Fruit fly (Drosophila melanogaster) whole organism, pupa: Measurements from ENCODE around the gene ND-B16.6.
A peak's percentile ranks its signal among the peaks of the same experiment; 100 is the strongest.

Experiments used
- CG10348 ChIP-seq: fragments of 200-800 bp; sonication (Bioruptor generic); IDR thresholded peaks from 2 replicates; pipeline ENCODE4 v1.3.6; 2022; ENCODE audit warnings: missing biosample characterization, missing genetic modification characterization
- CG12605 ChIP-seq: fragments of 200-800 bp; sonication (Bioruptor generic); IDR thresholded peaks from 2 replicates; pipeline ENCODE4 v1.3.6; 2022; ENCODE audit warnings: missing biosample characterization, missing genetic modification characterization
- CG13204 ChIP-seq: fragments of 200-800 bp; sonication (Bioruptor generic); optimal IDR thresholded peaks from 2 replicates; lab custom pipeline; 2018; ENCODE audit warnings: missing biosample characterization, mild to moderate bottlenecking, missing genetic modification characterization, moderate library complexity
- CG14655 ChIP-seq: fragments of 200-800 bp; sonication (Bioruptor generic); optimal IDR thresholded peaks from 3 replicates; lab custom pipeline; 2017; ENCODE audit warnings: mild to moderate bottlenecking, missing biosample characterization, missing genetic modification reagents, missing genetic modification characterization
- CG15710 ChIP-seq: fragments of 200-800 bp; sonication (Bioruptor generic); optimal IDR thresholded peaks from 2 replicates; lab custom pipeline; 2018; ENCODE audit warnings: missing biosample characterization, mild to moderate bottlenecking, missing genetic modification characterization, moderate library complexity
- CG17806 ChIP-seq: fragments of 200-800 bp; sonication (Bioruptor generic); optimal IDR thresholded peaks from 2 replicates; lab custom pipeline; 2018; ENCODE audit warnings: missing biosample characterization, mild to moderate bottlenecking, missing genetic modification characterization, moderate library complexity
- CG32121 ChIP-seq: fragments of 200-800 bp; sonication (Bioruptor generic); IDR thresholded peaks from 2 replicates; pipeline ENCODE4 v1.3.6; 2022; ENCODE audit warnings: missing biosample characterization, missing genetic modification characterization
- CG34367 ChIP-seq: fragments of 200-800 bp; sonication (Bioruptor generic); optimal IDR thresholded peaks from 2 replicates; lab custom pipeline; 2018; ENCODE audit warnings: missing biosample characterization, mild to moderate bottlenecking, missing genetic modification characterization
- CG4496 ChIP-seq: fragments of 200-800 bp; sonication (Bioruptor generic); IDR thresholded peaks from 3 replicates; pipeline ENCODE4 v1.3.6; 2022; ENCODE audit warnings: missing biosample characterization, missing genetic modification characterization
- CG8159 ChIP-seq: fragments of 200-800 bp; sonication (Bioruptor generic); optimal IDR thresholded peaks from 3 replicates; lab custom pipeline; 2018; ENCODE audit warnings: missing biosample characterization, mild to moderate bottlenecking, missing genetic modification characterization, moderate library complexity
- CG8301 ChIP-seq: fragments of 200-800 bp; sonication (Bioruptor generic); optimal IDR thresholded peaks from 2 replicates; lab custom pipeline; 2018; ENCODE audit warnings: missing biosample characterization, mild to moderate bottlenecking, missing genetic modification characterization
- CG9948 ChIP-seq: fragments of 200-800 bp; sonication (Bioruptor generic); optimal IDR thresholded peaks from 2 replicates; lab custom pipeline; 2018; ENCODE audit warnings: missing biosample characterization, mild to moderate bottlenecking, missing genetic modification characterization, moderate library complexity
- D1 ChIP-seq: fragments of 200-800 bp; sonication (Bioruptor generic); optimal IDR thresholded peaks from 2 replicates; lab custom pipeline; 2018; ENCODE audit warnings: missing biosample characterization, mild to moderate bottlenecking, missing genetic modification characterization, moderate library complexity
- EcR ChIP-seq: fragments of 200-800 bp; sonication (Bioruptor generic); optimal IDR thresholded peaks from 3 replicates; lab custom pipeline; 2019; ENCODE audit warnings: missing biosample characterization, missing genetic modification characterization, mild to moderate bottlenecking, moderate library complexity, missing genetic modification reagents
- Ets98B ChIP-seq: fragments of 200-800 bp; sonication (Bioruptor generic); IDR thresholded peaks from 2 replicates; pipeline ENCODE4 v1.3.6; 2022; ENCODE audit warnings: missing biosample characterization, missing genetic modification characterization
- Pif1A ChIP-seq: fragments of 200-800 bp; sonication (Bioruptor generic); optimal IDR thresholded peaks from 3 replicates; lab custom pipeline; 2016; ENCODE audit warnings: missing biosample characterization, missing genetic modification characterization
- Pif1B ChIP-seq: fragments of 200-800 bp; sonication (Bioruptor generic); optimal IDR thresholded peaks from 3 replicates; lab custom pipeline; 2016; ENCODE audit warnings: missing biosample characterization, missing genetic modification characterization
- Snoo ChIP-seq: fragments of 200-800 bp; sonication (Bioruptor generic); optimal IDR thresholded peaks from 3 replicates; lab custom pipeline; 2017; ENCODE audit warnings: missing biosample characterization, mild to moderate bottlenecking, missing genetic modification characterization, inconsistent platforms
- fd96Ca ChIP-seq: fragments of 200-800 bp; sonication (Bioruptor generic); IDR thresholded peaks from 3 replicates; pipeline ENCODE4 v1.3.6; 2022; ENCODE audit warnings: missing biosample characterization, missing genetic modification characterization
- gl ChIP-seq: fragments of 200-800 bp; sonication (Bioruptor generic); optimal IDR thresholded peaks from 2 replicates; lab custom pipeline; 2018; ENCODE audit warnings: missing biosample characterization, mild to moderate bottlenecking, missing genetic modification characterization
- rn ChIP-seq: fragments of 200-800 bp; sonication (Bioruptor generic); IDR thresholded peaks from 2 replicates; pipeline ENCODE4 v1.3.6; 2022; ENCODE audit warnings: missing biosample characterization, missing genetic modification characterization

Gene ND-B16.6

DNA sequence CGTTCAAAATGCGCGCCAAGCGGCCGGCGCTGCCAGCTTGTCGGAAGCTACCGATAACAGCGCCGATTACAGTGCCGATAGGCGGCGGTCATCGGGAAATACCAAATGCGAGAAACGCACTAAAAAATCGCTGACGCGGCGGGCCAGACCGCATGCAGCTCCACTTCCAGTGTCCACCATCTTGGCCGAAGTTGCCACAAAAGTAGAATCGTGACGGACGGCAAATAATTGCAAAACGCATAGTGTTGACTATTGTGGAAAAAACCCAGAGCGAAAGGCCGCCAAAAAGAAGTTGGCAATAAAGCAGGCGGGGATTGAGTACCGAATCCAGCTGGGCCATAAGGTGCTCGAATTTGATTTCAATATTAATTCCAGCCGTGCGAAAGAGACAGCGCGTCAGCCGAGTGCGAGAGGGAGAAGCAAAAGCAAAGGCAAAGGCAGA, 3.3 kb downstream of the ND-B16.6 start, which contains the start of gene CG3847:
CG3847 (plus strand) TSS at position 178 of the 442 bp plus-strand sequence.
- TF ChIP-seq CG15710 (tag; lab: Kevin White, UChicago) (peak; percentile 11), CG10348 (no peak), fd96Ca (GFP tag; lab: Robert Waterston, UW) (no peak), rn (GFP tag; lab: Robert Waterston, UW) (no peak), CG8159 (tag; lab: Kevin White, UChicago) (peak; percentile 10), CG12605 (no peak), D1 (no peak), CG9948 (tag; lab: Kevin White, UChicago) (no peak), CG17806 (no peak), CG32121 (GFP tag; lab: Robert Waterston, UW) (peak; percentile 36; the same call in 1 of the 2 replicates), CG4496 (GFP tag; lab: Robert Waterston, UW) (peak; percentile 38; the same call in 1 of the 3 replicates)

DNA sequence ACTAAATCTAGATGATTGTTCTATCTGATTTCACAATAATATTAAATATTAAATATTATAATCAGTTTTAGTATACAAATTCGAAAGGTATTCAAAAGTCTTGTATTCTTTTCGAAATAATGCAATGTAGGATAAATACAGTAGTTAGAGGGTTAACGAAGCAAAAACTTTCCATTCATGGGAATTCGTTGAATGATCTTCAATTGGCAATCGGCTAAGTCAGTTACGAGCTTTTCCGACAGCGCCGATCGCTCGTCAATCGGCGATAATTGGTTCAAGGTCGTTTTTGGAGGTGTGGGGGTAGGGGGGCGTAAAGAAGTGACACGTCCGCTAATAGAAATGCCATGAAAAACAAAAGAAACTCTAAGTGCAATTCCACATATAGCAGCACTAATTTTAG, 4.0 kb downstream of the ND-B16.6 start:
- TF ChIP-seq CG12605 (no peak), CG17806 (no peak), EcR (GFP tag; lab: Kevin White, UChicago) (no peak), CG14655 (GFP tag; lab: Kevin White, UChicago) (no peak), CG32121 (GFP tag; lab: Robert Waterston, UW) (peak; percentile 27; the same call in 1 of the 2 replicates)

DNA sequence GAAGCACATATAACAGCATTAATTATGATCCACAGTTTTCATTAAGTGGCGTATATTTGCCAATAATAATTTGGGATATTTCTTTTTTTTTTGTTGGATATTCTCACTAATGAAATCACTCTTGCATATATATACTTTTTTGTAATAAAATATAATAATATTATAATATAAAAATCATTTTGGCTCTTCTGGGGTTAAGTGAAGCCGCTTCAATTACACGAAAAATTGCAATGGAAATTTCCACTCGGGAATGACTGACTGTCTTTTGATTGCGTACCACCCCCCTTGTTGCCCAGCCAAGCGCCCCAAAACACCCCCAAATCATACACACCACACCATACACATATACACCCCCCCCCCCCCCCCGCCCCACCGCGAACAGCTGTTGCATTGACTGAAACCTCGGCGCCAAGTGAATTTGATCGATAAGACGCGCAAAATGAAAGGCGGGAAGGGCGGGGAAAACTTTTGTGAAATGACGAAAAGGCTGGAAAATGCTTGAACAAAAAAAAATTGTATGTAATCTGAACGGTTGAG, 5.6 kb downstream of the ND-B16.6 start:
- TF ChIP-seq CG15710 (tag; lab: Kevin White, UChicago) (peak; percentile 18), CG17806 (no peak)

DNA sequence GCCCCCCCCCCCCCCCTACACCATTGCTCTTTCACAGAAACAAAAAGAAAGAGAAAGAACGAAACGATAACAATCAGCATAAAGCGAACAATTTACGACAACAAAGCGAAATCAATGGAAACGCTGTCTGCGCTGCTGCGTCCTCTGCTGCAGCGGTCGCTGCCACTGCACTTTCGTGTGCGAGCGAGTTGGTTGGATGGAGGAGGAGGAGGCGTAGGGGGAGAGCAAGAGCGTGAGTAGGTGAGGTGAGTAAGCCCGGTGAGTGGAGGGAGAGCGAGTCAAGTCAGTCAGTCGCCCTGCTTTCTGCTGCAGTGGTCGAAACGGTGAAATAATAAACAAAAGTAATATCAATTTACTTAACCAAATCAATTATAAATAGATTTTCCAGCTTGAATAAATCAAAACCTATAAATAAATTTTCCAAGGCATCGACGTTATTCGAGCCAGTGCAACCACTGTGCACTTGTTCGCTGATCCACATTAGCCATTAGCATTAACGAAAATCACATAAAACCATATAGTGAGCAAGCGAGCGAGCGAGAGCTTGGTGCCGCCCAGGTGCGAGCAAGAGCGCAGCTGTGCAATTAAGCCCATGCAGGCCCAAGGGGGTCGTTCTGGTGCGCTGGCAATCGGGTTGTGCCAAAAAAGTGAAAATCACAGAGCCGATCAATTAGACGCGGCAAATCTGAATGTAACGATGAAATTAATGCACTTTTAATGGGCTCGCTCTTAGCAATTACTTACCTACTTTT, 6.2 kb downstream of the ND-B16.6 start:
- TF ChIP-seq Pif1A (GFP tag; lab: Kevin White, UChicago), result peak; percentile 87
- TF ChIP-seq CG15710 (tag; lab: Kevin White, UChicago), result peak; percentile 40
- peak; percentile 72 for TF ChIP-seq Snoo (tag; lab: Kevin White, UChicago)
- TF ChIP-seq Ets98B, result peak; percentile 98
- TF ChIP-seq gl (tag; lab: Kevin White, UChicago), result peak; percentile 49
- TF ChIP-seq fd96Ca (GFP tag; lab: Robert Waterston, UW), result peak; percentile 97
- no peak for TF ChIP-seq D1
- TF ChIP-seq CG13204 (GFP tag; lab: Kevin White, UChicago), result peak; percentile 34
- peak; percentile 57 for TF ChIP-seq CG8159 (tag; lab: Kevin White, UChicago)
- peak; percentile 77 for TF ChIP-seq rn (GFP tag; lab: Robert Waterston, UW)
- TF ChIP-seq CG34367 (tag; lab: Kevin White, UChicago), result peak; percentile 40
- peak; percentile 98 for TF ChIP-seq EcR (GFP tag; lab: Kevin White, UChicago)
- TF ChIP-seq CG14655 (GFP tag; lab: Kevin White, UChicago), result peak; percentile 71
- TF ChIP-seq CG9948 (tag; lab: Kevin White, UChicago), result peak; percentile 39
- peak; percentile 73 for TF ChIP-seq CG10348
- TF ChIP-seq CG17806, result peak; percentile 63
- TF ChIP-seq Pif1B, result peak; percentile 86
- peak; percentile 97 for TF ChIP-seq CG32121 (GFP tag; lab: Robert Waterston, UW)
- TF ChIP-seq CG8301 (tag; lab: Kevin White, UChicago), result peak; percentile 77
- peak; percentile 91 for TF ChIP-seq CG12605
- peak; percentile 98 for TF ChIP-seq CG4496 (GFP tag; lab: Robert Waterston, UW)
- TF ChIP-seq, all 21 proteins: peak for 20

DNA sequence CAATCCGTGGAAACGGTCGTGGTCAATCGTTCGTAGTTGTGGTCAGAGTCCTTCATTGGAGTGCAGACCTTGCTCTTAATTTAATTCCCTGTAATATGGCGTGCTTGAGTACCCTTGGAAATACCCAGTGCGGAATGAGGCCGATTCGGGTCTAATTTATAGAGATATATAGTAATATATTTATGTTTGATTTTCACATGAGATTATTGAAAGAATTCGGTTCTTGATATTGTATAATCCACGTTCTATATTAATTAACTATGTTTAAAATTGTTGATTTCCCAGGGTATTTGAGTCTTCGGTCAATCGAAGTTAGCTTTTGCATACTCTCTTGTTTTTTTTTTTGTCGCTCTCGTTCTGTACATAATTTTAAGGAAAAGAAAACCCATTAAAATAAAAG, 6.9 kb downstream of the ND-B16.6 start:
- TF ChIP-seq Pif1B, result peak; percentile 24
- TF ChIP-seq CG9948 (tag; lab: Kevin White, UChicago), result peak; percentile 45
- TF ChIP-seq CG34367 (tag; lab: Kevin White, UChicago), result peak; percentile 45
- peak; percentile 51 for TF ChIP-seq CG8159 (tag; lab: Kevin White, UChicago)
- TF ChIP-seq Snoo (tag; lab: Kevin White, UChicago), result peak; percentile 7
- TF ChIP-seq CG17806, result peak; percentile 29
- TF ChIP-seq CG8301 (tag; lab: Kevin White, UChicago), result peak; percentile 19
- TF ChIP-seq CG10348, result no peak
- peak; percentile 45 for TF ChIP-seq CG14655 (GFP tag; lab: Kevin White, UChicago)
- TF ChIP-seq CG4496 (GFP tag; lab: Robert Waterston, UW), result no peak
- no peak for TF ChIP-seq fd96Ca (GFP tag; lab: Robert Waterston, UW)
- TF ChIP-seq EcR (GFP tag; lab: Kevin White, UChicago), result no peak
- TF ChIP-seq CG15710 (tag; lab: Kevin White, UChicago), result peak; percentile 13

DNA sequence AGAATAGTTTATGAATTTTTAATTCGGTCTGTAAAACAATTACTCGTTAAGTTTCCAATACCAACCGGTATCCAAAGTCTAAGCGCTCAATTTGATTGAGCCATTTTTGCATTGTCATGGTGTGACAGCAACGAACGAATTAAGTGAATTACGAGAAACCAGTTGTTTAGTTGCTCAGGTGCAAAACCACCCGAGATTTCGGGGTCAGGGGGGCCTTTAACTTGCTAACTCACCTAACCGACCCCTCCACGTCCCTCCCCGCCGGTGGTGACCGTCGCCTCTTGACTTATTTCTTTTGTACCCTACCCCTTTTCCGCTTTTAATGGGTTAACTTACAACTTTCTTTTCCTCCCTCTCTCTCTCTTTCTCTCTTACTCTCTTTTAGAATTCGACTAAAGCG, 8.5 kb downstream of the ND-B16.6 start:
- no peak for TF ChIP-seq Pif1A (GFP tag; lab: Kevin White, UChicago)
- no peak; the same call in 2 of the 3 replicates for TF ChIP-seq CG4496 (GFP tag; lab: Robert Waterston, UW)
- TF ChIP-seq Ets98B, result no peak
- TF ChIP-seq EcR (GFP tag; lab: Kevin White, UChicago), result peak; percentile 1
- TF ChIP-seq CG15710 (tag; lab: Kevin White, UChicago), result no peak
- TF ChIP-seq CG8301 (tag; lab: Kevin White, UChicago), result no peak
- TF ChIP-seq, all 21 proteins: peak for 1
